Worm (Caenorhabditis elegans) whole organism, L2 larva: Measurements from ENCODE around the gene C06H5.11.

Source experiments
- C34F6.9 ChIP-seq: fragments of 150-350 bp; optimal IDR thresholded peaks from 2 replicates; lab custom pipeline; 2014; ENCODE audit warnings: missing biosample characterization, missing genetic modification characterization
- R02D3.7 ChIP-seq: fragments of 150-350 bp; optimal IDR thresholded peaks from 2 replicates; lab custom pipeline; 2014; ENCODE audit warnings: missing biosample characterization, missing genetic modification characterization
- ZK546.5 ChIP-seq: sonication (generic microtip); optimal IDR thresholded peaks from 2 replicates; lab custom pipeline; 2017; ENCODE audit warnings: missing biosample characterization, missing genetic modification characterization
- alr-1 ChIP-seq: fragments of 150-350 bp; optimal IDR thresholded peaks from 2 replicates; lab custom pipeline; 2014; ENCODE audit warnings: missing biosample characterization, missing genetic modification characterization
- aly-2 ChIP-seq: fragments of 150-350 bp; optimal IDR thresholded peaks from 2 replicates; lab custom pipeline; 2014; ENCODE audit warnings: missing biosample characterization, missing genetic modification characterization
- ama-1 ChIP-seq: fragments of 150-350 bp; optimal IDR thresholded peaks from 2 replicates; lab custom pipeline; 2018; ENCODE audit warnings: inconsistent platforms
- blmp-1 ChIP-seq: sonication (generic microtip); optimal IDR thresholded peaks from 2 replicates; lab custom pipeline; 2017; ENCODE audit warnings: missing genetic modification characterization, mild to moderate bottlenecking, missing compliant biosample characterization, antibody characterized with exemption, moderate library complexity; ENCODE audit not compliant: insufficient read depth
- ceh-82 ChIP-seq: fragments of 150-350 bp; optimal IDR thresholded peaks from 2 replicates; lab custom pipeline; 2014; ENCODE audit warnings: missing biosample characterization, missing genetic modification characterization
- dmd-4 ChIP-seq: sonication (generic microtip); optimal IDR thresholded peaks from 2 replicates; lab custom pipeline; 2017; ENCODE audit warnings: missing biosample characterization, missing genetic modification characterization
- elt-1 ChIP-seq: fragments of 150-350 bp; optimal IDR thresholded peaks from 2 replicates; lab custom pipeline; 2014; ENCODE audit warnings: missing biosample characterization, missing genetic modification characterization
- elt-3 ChIP-seq: sonication (generic microtip); optimal IDR thresholded peaks from 2 replicates; lab custom pipeline; 2017; ENCODE audit warnings: missing biosample characterization, missing genetic modification characterization
- fos-1 ChIP-seq: fragments of 150-350 bp; optimal IDR thresholded peaks from 2 replicates; lab custom pipeline; 2014; ENCODE audit warnings: missing biosample characterization, missing genetic modification characterization
- gmeb-1 ChIP-seq: fragments of 150-350 bp; optimal IDR thresholded peaks from 2 replicates; lab custom pipeline; 2014; ENCODE audit warnings: missing biosample characterization, missing genetic modification characterization
- lin-11 ChIP-seq: fragments of 150-350 bp; sonication (generic microtip); optimal IDR thresholded peaks from 2 replicates; lab custom pipeline; 2014; ENCODE audit warnings: missing biosample characterization, missing genetic modification characterization, inconsistent platforms, mixed read lengths
- lin-39 ChIP-seq: fragments of 150-350 bp; optimal IDR thresholded peaks from 2 replicates; lab custom pipeline; 2014; ENCODE audit warnings: missing biosample characterization, missing genetic modification reagents, missing genetic modification characterization
- lsy-2 ChIP-seq, 2 experiments: fragments of 150-350 bp in 1 of 2; sonication (generic microtip) in 1 of 2; optimal IDR thresholded peaks; 2 replicates each; lab custom pipeline; 2014 to 2017; ENCODE audit warnings: missing biosample characterization in 2 of 2, missing genetic modification characterization in 2 of 2
- mab-5 ChIP-seq: fragments of 150-350 bp; optimal IDR thresholded peaks from 2 replicates; lab custom pipeline; 2014; ENCODE audit warnings: missing biosample characterization, missing genetic modification characterization
- nhr-11 ChIP-seq: fragments of 150-350 bp; optimal IDR thresholded peaks from 2 replicates; lab custom pipeline; 2014; ENCODE audit warnings: missing biosample characterization, missing genetic modification characterization
- nhr-12 ChIP-seq: fragments of 150-350 bp; optimal IDR thresholded peaks from 2 replicates; lab custom pipeline; 2014; ENCODE audit warnings: missing biosample characterization, missing genetic modification characterization
- nhr-21 ChIP-seq: fragments of 150-350 bp; optimal IDR thresholded peaks from 2 replicates; lab custom pipeline; 2014; ENCODE audit warnings: missing biosample characterization, missing genetic modification characterization
- nhr-23 ChIP-seq: fragments of 150-350 bp; optimal IDR thresholded peaks from 2 replicates; lab custom pipeline; 2014; ENCODE audit warnings: missing biosample characterization, missing genetic modification reagents, missing genetic modification characterization
- peb-1 ChIP-seq: fragments of 150-350 bp; optimal IDR thresholded peaks from 2 replicates; lab custom pipeline; 2014; ENCODE audit warnings: missing biosample characterization, missing genetic modification characterization
- skn-1 ChIP-seq: sonication (generic microtip); optimal IDR thresholded peaks from 2 replicates; lab custom pipeline; 2017; ENCODE audit warnings: missing biosample characterization, missing genetic modification characterization
- sma-3 ChIP-seq: sonication (generic microtip); optimal IDR thresholded peaks from 2 replicates; lab custom pipeline; 2016; ENCODE audit warnings: missing genetic modification reagents, missing genetic modification characterization, missing compliant biosample characterization
- sma-9 ChIP-seq, 2 experiments: fragments of 150-350 bp in 1 of 2; sonication (generic microtip) in 1 of 2; optimal IDR thresholded peaks; 2 replicates each; lab custom pipeline; 2014 to 2016; ENCODE audit warnings: missing genetic modification characterization in 2 of 2, mild to moderate bottlenecking in 1 of 2, missing biosample characterization in 1 of 2, missing compliant biosample characterization in 1 of 2, missing genetic modification reagents in 1 of 2, moderate library complexity in 1 of 2
- unc-39 ChIP-seq: fragments of 150-350 bp; optimal IDR thresholded peaks from 2 replicates; lab custom pipeline; 2014; ENCODE audit warnings: missing biosample characterization, missing genetic modification characterization
- unc-55 ChIP-seq: fragments of 150-350 bp; sonication (generic microtip); optimal IDR thresholded peaks from 3 replicates; lab custom pipeline; 2014; ENCODE audit warnings: missing biosample characterization, missing genetic modification reagents, missing genetic modification characterization
- zag-1 ChIP-seq: fragments of 150-350 bp; optimal IDR thresholded peaks from 2 replicates; lab custom pipeline; 2014; ENCODE audit warnings: missing biosample characterization, missing genetic modification characterization
- ztf-1 ChIP-seq: fragments of 200-800 bp; sonication (Bioruptor generic); conservative IDR thresholded peaks from 2 replicates; pipeline ENCODE4 v1.3.6; 2022; ENCODE audit warnings: missing genetic modification characterization, missing compliant biosample characterization
- ztf-11 ChIP-seq: sonication (generic microtip); optimal IDR thresholded peaks from 2 replicates; lab custom pipeline; 2017; ENCODE audit warnings: missing biosample characterization, missing genetic modification characterization

The C06H5.11 gene

DNA sequence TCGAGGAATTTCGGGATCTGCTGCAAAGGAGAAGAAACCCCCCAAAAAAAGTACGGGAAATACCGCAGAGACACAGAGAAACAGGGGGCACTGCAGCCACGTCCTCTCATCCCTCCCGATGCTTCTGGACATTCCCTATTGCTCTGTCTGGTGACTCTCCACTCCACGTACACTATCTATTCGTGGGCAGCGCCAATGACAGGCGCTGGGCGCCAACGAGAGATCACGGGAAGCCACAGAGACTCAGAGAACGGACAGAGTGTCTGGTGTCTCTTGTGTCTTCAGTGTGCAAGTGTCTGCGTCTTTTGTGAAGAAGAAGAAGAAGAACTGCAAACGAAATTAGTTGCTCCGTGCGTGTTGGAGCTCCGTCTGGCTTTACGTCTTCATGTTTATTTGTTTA is 36.0 kb downstream of the C06H5.11 start (continued):
- TF ChIP-seq ZK546.5 (tag; lab: Kevin White, UChicago) (no peak), alr-1 (tag; lab: Kevin White, UChicago) (no peak), C34F6.9 (tag; lab: Kevin White, UChicago) (peak; percentile 88), sma-3 (GFP tag; lab: Kevin White, UChicago) (peak; percentile 72), lin-11 (tag; lab: Kevin White, UChicago) (peak; percentile 91), dmd-4 (tag; lab: Kevin White, UChicago) (no peak), ztf-1 (GFP tag; lab: Robert Waterston, UW) (no peak), fos-1 (tag; lab: Kevin White, UChicago) (peak; percentile 69), nhr-23 (no peak)

DNA sequence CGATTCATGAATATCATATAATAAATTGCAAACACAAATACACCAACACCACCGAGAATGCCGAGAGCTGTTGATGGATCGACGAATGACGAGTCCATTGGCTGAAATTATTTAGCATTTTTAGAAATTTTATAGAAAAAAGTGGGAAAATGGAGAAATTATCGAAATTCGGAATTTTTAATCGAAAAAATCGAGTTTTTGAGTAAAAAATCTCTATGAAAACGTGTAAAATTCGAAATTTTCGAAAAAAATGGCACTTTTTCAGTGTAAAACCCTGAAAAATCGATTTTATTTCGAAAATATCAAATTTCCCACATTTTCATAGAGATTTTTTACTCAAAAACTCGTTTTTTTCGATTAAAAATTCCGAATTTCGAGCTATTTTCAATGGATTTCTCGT is 38.0 kb downstream of the C06H5.11 start, which contains the start of gene tcc-1:
Gene tcc-1, minus strand, starts transcription at position 101 of the 400 bp plus-strand sequence.
- TF ChIP-seq aly-2 (tag; lab: Kevin White, UChicago) = no peak
- TF ChIP-seq lsy-2 (tag; optimal IDR thresholded peaks at IDR 0.05; lab: Kevin White, UChicago) = no peak
- no peak for TF ChIP-seq nhr-11 (tag; lab: Kevin White, UChicago)
- TF ChIP-seq nhr-21 (tag; lab: Kevin White, UChicago) = no peak
- TF ChIP-seq ama-1 (lab: Kevin White, UChicago) = no peak
- no peak for TF ChIP-seq unc-39 (tag; lab: Kevin White, UChicago)
- TF ChIP-seq C34F6.9 (tag; lab: Kevin White, UChicago) = no peak
- TF ChIP-seq skn-1 (tag; lab: Kevin White, UChicago) = no peak

DNA sequence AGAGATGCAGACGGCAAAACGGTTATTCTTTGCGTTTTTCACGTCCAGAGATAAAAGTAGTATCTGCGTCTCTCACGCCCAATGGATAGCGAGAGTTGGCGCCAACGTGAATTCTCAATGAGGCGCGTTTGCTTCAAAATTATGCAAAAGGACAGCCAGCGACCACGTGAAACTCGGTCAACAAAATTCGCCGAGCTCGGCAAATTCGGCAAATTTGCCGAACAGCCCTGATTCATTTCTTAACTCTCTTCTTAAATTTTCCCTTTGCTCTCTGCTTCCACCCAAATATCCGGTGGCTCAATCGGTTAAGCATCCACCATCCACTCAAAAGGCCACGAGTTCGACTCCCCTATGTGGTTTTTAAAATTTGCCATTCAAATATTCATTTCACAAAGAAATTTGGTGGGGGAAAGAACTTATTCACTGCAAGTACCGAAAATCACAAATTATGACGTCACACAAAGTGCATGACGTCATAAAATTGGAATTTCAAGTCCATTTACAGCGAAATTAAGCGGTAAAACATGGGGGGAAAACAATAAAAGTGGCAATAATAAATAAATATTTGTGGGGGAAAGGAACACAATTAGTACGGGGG is 48.4 kb downstream of the C06H5.11 start:
- TF ChIP-seq nhr-23 = no peak
- TF ChIP-seq nhr-12 (tag; lab: Kevin White, UChicago) = no peak
- TF ChIP-seq gmeb-1 (tag; lab: Kevin White, UChicago) = no peak
- TF ChIP-seq sma-9 (GFP tag; optimal IDR thresholded peaks at IDR 0.05; lab: Kevin White, UChicago) = no peak
- no peak for TF ChIP-seq sma-9 (tag; optimal IDR thresholded peaks at IDR 0.05; lab: Kevin White, UChicago)
- no peak for TF ChIP-seq unc-39 (tag; lab: Kevin White, UChicago)
- TF ChIP-seq alr-1 (tag; lab: Kevin White, UChicago) = no peak
- TF ChIP-seq elt-3 = no peak
- no peak for TF ChIP-seq ztf-1 (GFP tag; lab: Robert Waterston, UW)
- TF ChIP-seq R02D3.7 = no peak
- TF ChIP-seq blmp-1 (tag; lab: Kevin White, UChicago) = no peak
- no peak for TF ChIP-seq aly-2 (tag; lab: Kevin White, UChicago)
- TF ChIP-seq lin-39 (tag; lab: Kevin White, UChicago) = no peak
- no peak for TF ChIP-seq fos-1 (tag; lab: Kevin White, UChicago)
- no peak for TF ChIP-seq ztf-11 (tag; lab: Kevin White, UChicago)
- no peak for TF ChIP-seq dmd-4 (tag; lab: Kevin White, UChicago)

DNA sequence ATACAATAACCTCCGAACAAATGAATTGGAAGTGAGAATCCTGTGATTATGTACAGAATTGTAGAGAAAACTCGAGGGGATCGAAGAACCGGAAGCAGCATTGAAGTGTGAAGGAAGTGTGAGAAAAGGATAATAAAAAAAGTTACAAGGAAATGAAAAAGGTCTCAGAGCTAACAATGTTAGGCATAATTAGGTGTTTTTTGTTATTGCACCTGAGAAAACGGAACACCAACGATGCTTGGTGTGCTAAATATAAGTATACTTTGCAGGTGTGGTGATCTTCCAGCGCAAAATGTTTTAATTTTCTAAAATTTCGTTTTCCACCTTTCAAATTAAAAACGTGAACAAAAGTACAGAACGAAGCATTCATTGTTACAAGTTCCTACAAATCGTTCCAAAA is 49.8 kb downstream of the C06H5.11 start, which contains the start of gene srh-286:
Gene srh-286, minus strand, starts transcription at position 101 of the 400 bp plus-strand sequence.
- TF ChIP-seq elt-1 (no peak), lsy-2 (tag; optimal IDR thresholded peaks at IDR 0.05; lab: Kevin White, UChicago) (no peak), nhr-21 (tag; lab: Kevin White, UChicago) (no peak), dmd-4 (tag; lab: Kevin White, UChicago) (no peak), unc-55 (no peak), aly-2 (tag; lab: Kevin White, UChicago) (no peak), ceh-82 (tag; lab: Kevin White, UChicago) (no peak), zag-1 (no peak), ama-1 (lab: Kevin White, UChicago) (no peak), elt-3 (no peak), peb-1 (no peak), mab-5 (no peak), sma-3 (GFP tag; lab: Kevin White, UChicago) (no peak)
